Fruit fly (Drosophila melanogaster) whole organism, embryonic: Measurements from ENCODE around the gene CG14644.

Experiments
- Ada2b ChIP-seq: fragments of 200-800 bp; sonication (Bioruptor generic); IDR thresholded peaks from 2 replicates; pipeline ENCODE4 v1.3.6; 2022; ENCODE audit warnings: missing biosample characterization, missing genetic modification characterization
- Atf6 ChIP-seq: fragments of 200-800 bp; sonication (Bioruptor generic); IDR thresholded peaks from 2 replicates; pipeline ENCODE4 v1.3.6; 2022; ENCODE audit warnings: missing biosample characterization, missing genetic modification characterization
- CG10147 ChIP-seq: fragments of 200-800 bp; sonication (Bioruptor generic); optimal IDR thresholded peaks from 2 replicates; lab custom pipeline; 2019; ENCODE audit warnings: missing biosample characterization, mild to moderate bottlenecking, missing genetic modification characterization, moderate library complexity
- CG11247 ChIP-seq: fragments of 200-800 bp; sonication (Bioruptor generic); IDR thresholded peaks from 2 replicates; pipeline ENCODE4 v1.3.6; 2022; ENCODE audit warnings: missing biosample characterization, missing genetic modification characterization
- CG11695 ChIP-seq: fragments of 200-800 bp; sonication (Bioruptor generic); IDR thresholded peaks from 3 replicates; pipeline ENCODE4 v1.3.6; 2022; ENCODE audit warnings: missing biosample characterization, missing genetic modification characterization
- CG1233 ChIP-seq: fragments of 200-800 bp; sonication (Bioruptor generic); optimal IDR thresholded peaks from 4 replicates; lab custom pipeline; 2018; ENCODE audit warnings: missing biosample characterization, mild to moderate bottlenecking, missing genetic modification characterization
- CG13624 ChIP-seq: fragments of 200-800 bp; sonication (Bioruptor generic); optimal IDR thresholded peaks from 2 replicates; lab custom pipeline; 2016; ENCODE audit warnings: missing biosample characterization, missing genetic modification characterization
- CG14441 ChIP-seq: fragments of 200-800 bp; sonication (Bioruptor generic); IDR thresholded peaks from 2 replicates; pipeline ENCODE4 v1.3.6; 2022; ENCODE audit warnings: missing biosample characterization, missing genetic modification characterization
- CG15479 ChIP-seq: fragments of 200-800 bp; sonication (Bioruptor generic); optimal IDR thresholded peaks from 3 replicates; lab custom pipeline; 2019; ENCODE audit warnings: missing biosample characterization, mild to moderate bottlenecking, missing genetic modification characterization, moderate library complexity
- CG17829 ChIP-seq: fragments of 200-800 bp; optimal IDR thresholded peaks from 2 replicates; lab custom pipeline; 2019; ENCODE audit warnings: missing biosample characterization, mild to moderate bottlenecking, missing genetic modification characterization, moderate library complexity
- CG18599 ChIP-seq: fragments of 200-800 bp; sonication (Bioruptor generic); optimal IDR thresholded peaks from 3 replicates; lab custom pipeline; 2017; ENCODE audit warnings: missing biosample characterization, missing genetic modification characterization, mild to moderate bottlenecking, moderate library complexity, missing genetic modification reagents
- CG2120 ChIP-seq: fragments of 200-800 bp; sonication (Bioruptor generic); optimal IDR thresholded peaks from 3 replicates; lab custom pipeline; 2016; ENCODE audit warnings: missing biosample characterization, missing genetic modification characterization
- CG2678 ChIP-seq: fragments of 200-800 bp; sonication (Bioruptor generic); optimal IDR thresholded peaks from 3 replicates; lab custom pipeline; 2019; ENCODE audit warnings: missing biosample characterization, mild to moderate bottlenecking, missing genetic modification characterization, moderate library complexity
- CG2889 ChIP-seq: fragments of 200-800 bp; sonication (Bioruptor generic); IDR thresholded peaks from 3 replicates; pipeline ENCODE4 v1.3.6; 2022; ENCODE audit warnings: missing biosample characterization, missing genetic modification characterization
- CG4328 ChIP-seq: fragments of 200-800 bp; sonication (Bioruptor generic); optimal IDR thresholded peaks from 3 replicates; lab custom pipeline; 2017; ENCODE audit warnings: missing biosample characterization, missing genetic modification reagents, missing genetic modification characterization
- CG4360 ChIP-seq: fragments of 200-800 bp; sonication (Bioruptor generic); IDR thresholded peaks from 2 replicates; pipeline ENCODE4 v1.3.6; 2022; ENCODE audit warnings: missing biosample characterization, missing genetic modification characterization
- CG4854 ChIP-seq: fragments of 200-800 bp; sonication (Bioruptor generic); optimal IDR thresholded peaks from 2 replicates; lab custom pipeline; 2016; ENCODE audit warnings: missing biosample characterization, missing genetic modification characterization, inconsistent platforms
- CG9215 ChIP-seq: fragments of 200-800 bp; sonication (Bioruptor generic); IDR thresholded peaks from 2 replicates; pipeline ENCODE4 v1.3.6; 2022; ENCODE audit warnings: missing biosample characterization, missing genetic modification characterization
- Dek ChIP-seq: fragments of 200-800 bp; sonication (Bioruptor generic); optimal IDR thresholded peaks from 3 replicates; lab custom pipeline; 2019; ENCODE audit warnings: missing biosample characterization, mild to moderate bottlenecking, missing genetic modification characterization, moderate library complexity
- Dll ChIP-seq: fragments of 200-800 bp; sonication (Bioruptor generic); IDR thresholded peaks from 4 replicates; pipeline ENCODE4 v1.3.6; 2022; ENCODE audit warnings: missing biosample characterization, missing genetic modification characterization; ENCODE audit not compliant: partially characterized antibody
- Doc3 ChIP-seq: fragments of 200-800 bp; sonication (Bioruptor generic); IDR thresholded peaks from 3 replicates; pipeline ENCODE4 v1.3.6; 2022; ENCODE audit warnings: missing biosample characterization, missing genetic modification characterization; ENCODE audit not compliant: partially characterized antibody
- E2f2 ChIP-seq: fragments of 200-800 bp; sonication (Bioruptor generic); IDR thresholded peaks from 2 replicates; pipeline ENCODE4 v1.3.6; 2022; ENCODE audit warnings: missing biosample characterization, missing genetic modification characterization
- Fer1 ChIP-seq: fragments of 200-800 bp; sonication (Bioruptor generic); optimal IDR thresholded peaks from 2 replicates; lab custom pipeline; 2017; ENCODE audit warnings: missing biosample characterization, mild to moderate bottlenecking, missing genetic modification characterization
- Gug ChIP-seq: fragments of 200-800 bp; sonication (Bioruptor generic); IDR thresholded peaks from 4 replicates; pipeline ENCODE4 v1.3.6; 2022; ENCODE audit warnings: missing biosample characterization, missing genetic modification characterization
- Hey ChIP-seq: fragments of 200-800 bp; sonication (Bioruptor generic); optimal IDR thresholded peaks from 3 replicates; lab custom pipeline; 2018; ENCODE audit warnings: missing biosample characterization, mild to moderate bottlenecking, missing genetic modification characterization
- MBD-R2 ChIP-seq: fragments of 200-800 bp; sonication (Bioruptor generic); IDR thresholded peaks from 2 replicates; pipeline ENCODE4 v1.3.6; 2022; ENCODE audit warnings: missing biosample characterization, missing genetic modification characterization
- MTF-1 ChIP-seq: fragments of 200-800 bp; sonication (Bioruptor generic); optimal IDR thresholded peaks from 2 replicates; lab custom pipeline; 2018; ENCODE audit warnings: missing biosample characterization, mild to moderate bottlenecking, missing genetic modification characterization, borderline replicate concordance
- Sox100B ChIP-seq: fragments of 200-800 bp; sonication (Bioruptor generic); optimal IDR thresholded peaks from 3 replicates; lab custom pipeline; 2018; ENCODE audit warnings: missing biosample characterization, mild to moderate bottlenecking, missing genetic modification characterization
- ac ChIP-seq: fragments of 200-800 bp; sonication (Bioruptor generic); optimal IDR thresholded peaks from 3 replicates; lab custom pipeline; 2017; ENCODE audit warnings: missing biosample characterization, mild to moderate bottlenecking, missing genetic modification characterization
- al ChIP-seq: fragments of 200-800 bp; sonication (Bioruptor generic); IDR thresholded peaks from 2 replicates; pipeline ENCODE4 v1.3.6; 2022; ENCODE audit warnings: missing biosample characterization, missing genetic modification characterization
- ap ChIP-seq: fragments of 200-800 bp; sonication (Bioruptor generic); IDR thresholded peaks from 2 replicates; pipeline ENCODE4 v1.3.6; 2022; ENCODE audit warnings: missing biosample characterization, missing genetic modification characterization
- ase ChIP-seq: fragments of 200-800 bp; sonication (Bioruptor generic); IDR thresholded peaks from 3 replicates; pipeline ENCODE4 v1.3.6; 2022; ENCODE audit warnings: missing biosample characterization, missing genetic modification characterization
- bcd ChIP-seq: fragments of 200-800 bp; sonication (Bioruptor generic); optimal IDR thresholded peaks from 2 replicates; lab custom pipeline; 2017; ENCODE audit warnings: missing biosample characterization, mild to moderate bottlenecking, missing genetic modification characterization
- ci ChIP-seq: fragments of 200-800 bp; sonication (Bioruptor generic); IDR thresholded peaks from 3 replicates; pipeline ENCODE4 v1.3.6; 2022; ENCODE audit warnings: missing biosample characterization, missing genetic modification characterization
- gem ChIP-seq: fragments of 200-800 bp; sonication (Bioruptor generic); optimal IDR thresholded peaks from 2 replicates; lab custom pipeline; 2019; ENCODE audit warnings: missing biosample characterization, mild to moderate bottlenecking, missing genetic modification characterization, moderate library complexity
- grn ChIP-seq: fragments of 200-800 bp; sonication (Bioruptor generic); optimal IDR thresholded peaks from 3 replicates; lab custom pipeline; 2017; ENCODE audit warnings: missing biosample characterization, missing genetic modification characterization
- hbn ChIP-seq: fragments of 200-800 bp; sonication (Bioruptor generic); IDR thresholded peaks from 2 replicates; pipeline ENCODE4 v1.3.6; 2022; ENCODE audit warnings: missing biosample characterization, missing genetic modification characterization; ENCODE audit not compliant: partially characterized antibody
- lilli ChIP-seq: fragments of 200-800 bp; sonication (Bioruptor generic); optimal IDR thresholded peaks from 3 replicates; lab custom pipeline; 2016; ENCODE audit warnings: missing biosample characterization, missing genetic modification characterization
- maf-S ChIP-seq: fragments of 200-800 bp; sonication (Bioruptor generic); optimal IDR thresholded peaks from 2 replicates; lab custom pipeline; 2016; ENCODE audit warnings: missing biosample characterization, missing genetic modification characterization
- nerfin-2 ChIP-seq: fragments of 200-800 bp; sonication (Bioruptor generic); IDR thresholded peaks from 2 replicates; pipeline ENCODE4 v1.3.6; 2022; ENCODE audit warnings: missing biosample characterization, missing genetic modification characterization; ENCODE audit not compliant: partially characterized antibody
- nmo ChIP-seq: fragments of 200-800 bp; sonication (Bioruptor generic); optimal IDR thresholded peaks from 2 replicates; lab custom pipeline; 2018; ENCODE audit warnings: missing biosample characterization, mild to moderate bottlenecking, missing genetic modification characterization, moderate library complexity
- pan ChIP-seq, 4 experiments: fragments of >200 bp in 3 of 4; fragments of 200-800 bp in 1 of 4; sonication (Bioruptor generic) in 1 of 4; optimal IDR thresholded peaks in 3 of 4; IDR thresholded peaks in 1 of 4; 2 replicates each; pipeline versions ENCODE4 v1.3.6 to Lab custom; 2017 to 2022; ENCODE audit warnings: missing biosample characterization in 2 of 4, missing genetic modification characterization in 2 of 4, mixed read lengths in 1 of 4
- peb ChIP-seq: fragments of 200-800 bp; sonication (Bioruptor generic); IDR thresholded peaks from 2 replicates; pipeline ENCODE4 v1.3.6; 2022; ENCODE audit warnings: missing biosample characterization, missing genetic modification characterization
- pfk ChIP-seq: fragments of 200-800 bp; sonication (Bioruptor generic); optimal IDR thresholded peaks from 2 replicates; lab custom pipeline; 2018; ENCODE audit warnings: missing biosample characterization, mild to moderate bottlenecking, missing genetic modification characterization, moderate library complexity
- sc ChIP-seq, 3 experiments: fragments of >200 bp in 2 of 3; fragments of 200-800 bp in 1 of 3; sonication (Bioruptor generic) in 1 of 3; optimal IDR thresholded peaks; 2 replicates in 2 of 3; 3 replicates in 1 of 3; lab custom pipeline; 2017; ENCODE audit warnings: mild to moderate bottlenecking in 1 of 3, missing biosample characterization in 1 of 3, missing genetic modification characterization in 1 of 3, missing genetic modification reagents in 1 of 3
- slbo ChIP-seq: fragments of 200-800 bp; sonication (Bioruptor generic); IDR thresholded peaks from 2 replicates; pipeline ENCODE4 v1.3.6; 2022; ENCODE audit warnings: missing biosample characterization, missing genetic modification characterization
- tup ChIP-seq: fragments of 200-800 bp; sonication (Bioruptor generic); optimal IDR thresholded peaks from 2 replicates; lab custom pipeline; 2016; ENCODE audit warnings: missing biosample characterization, mild to moderate bottlenecking, missing genetic modification characterization, moderate library complexity
- unpg ChIP-seq: fragments of 200-800 bp; sonication (Bioruptor generic); optimal IDR thresholded peaks from 3 replicates; lab custom pipeline; 2018; ENCODE audit warnings: missing biosample characterization, mild to moderate bottlenecking, missing genetic modification characterization, moderate library complexity

Gene CG14644

dm6 chr3R:4243096-4243940, 9.5 kb downstream of the CG14644 start, which contains the start of gene CG34305 (continued):
- TF ChIP-seq MBD-R2 (GFP tag; lab: Robert Waterston, UW) (no peak), Dll (no peak), CG14441 (GFP tag; lab: Robert Waterston, UW) (no peak), CG11695 (GFP tag; lab: Robert Waterston, UW) (peak; percentile 40; the same call in 1 of the 3 replicates), ac (GFP tag; lab: Kevin White, UChicago) (no peak), Dek (peak; percentile 26), CG10147 (GFP tag; lab: Kevin White, UChicago) (peak; percentile 17), CG2889 (GFP tag; lab: Robert Waterston, UW) (no peak), lilli (GFP tag; lab: Kevin White, UChicago) (peak; percentile 4), CG2120 (GFP tag; lab: Kevin White, UChicago) (peak; percentile 30), CG4360 (GFP tag; lab: Robert Waterston, UW) (no peak), ase (GFP tag; lab: Robert Waterston, UW) (no peak), nerfin-2 (GFP tag; lab: Robert Waterston, UW) (no peak), E2f2 (GFP tag; lab: Robert Waterston, UW) (no peak), maf-S (no peak), MTF-1 (GFP tag; lab: Kevin White, UChicago) (no peak), CG1233 (peak; percentile 20), hbn (GFP tag; lab: Robert Waterston, UW) (no peak), Atf6 (GFP tag; lab: Robert Waterston, UW) (no peak), nmo (GFP tag; lab: Kevin White, UChicago) (peak; percentile 6), slbo (GFP tag; lab: Robert Waterston, UW) (peak; percentile 37), CG17829 (peak; percentile 5), peb (no peak), CG15479 (GFP tag; lab: Kevin White, UChicago) (no peak), pan (optimal IDR thresholded peaks at IDR 0.05; lab: Kevin White, UChicago) (no peak), pan (GFP tag; optimal IDR thresholded peaks at IDR 0.05 in 1 of 2, IDR thresholded peaks at IDR 0.05 in 1 of 2) (peak in 1 of 2 experiments; percentile 28), sc (optimal IDR thresholded peaks at IDR 0.05; lab: Kevin White, UChicago) (no peak), sc (GFP tag; optimal IDR thresholded peaks at IDR 0.05; lab: Kevin White, UChicago) (no peak), Gug (GFP tag; lab: Robert Waterston, UW) (no peak), ci (GFP tag; lab: Robert Waterston, UW) (no peak), unpg (peak; percentile 20), gem (tag; lab: Kevin White, UChicago) (no peak), CG4854 (GFP tag; lab: Kevin White, UChicago) (no peak), grn (GFP tag; lab: Kevin White, UChicago) (no peak), CG18599 (peak; percentile 4), CG13624 (GFP tag; lab: Kevin White, UChicago) (no peak), CG2678 (tag; lab: Kevin White, UChicago) (peak; percentile 53), CG9215 (no peak), Ada2b (peak; percentile 29; the same call in 1 of the 2 replicates), ap (GFP tag; lab: Robert Waterston, UW) (no peak), tup (no peak), CG4328 (GFP tag; lab: Kevin White, UChicago) (no peak), bcd (GFP tag; lab: Kevin White, UChicago) (no peak), Hey (tag; lab: Kevin White, UChicago) (no peak), Doc3 (no peak), Fer1 (GFP tag; lab: Kevin White, UChicago) (peak; percentile 19), CG11247 (GFP tag; lab: Robert Waterston, UW) (no peak), al (GFP tag; lab: Robert Waterston, UW) (0 out of 2 replicates have a peak, but pooled peaks have one; percentile 27), pfk (no peak), Sox100B (GFP tag; lab: Kevin White, UChicago) (no peak)
